Worm (Caenorhabditis elegans): ENCODE results near the gene T03G6.7.

DNA sequence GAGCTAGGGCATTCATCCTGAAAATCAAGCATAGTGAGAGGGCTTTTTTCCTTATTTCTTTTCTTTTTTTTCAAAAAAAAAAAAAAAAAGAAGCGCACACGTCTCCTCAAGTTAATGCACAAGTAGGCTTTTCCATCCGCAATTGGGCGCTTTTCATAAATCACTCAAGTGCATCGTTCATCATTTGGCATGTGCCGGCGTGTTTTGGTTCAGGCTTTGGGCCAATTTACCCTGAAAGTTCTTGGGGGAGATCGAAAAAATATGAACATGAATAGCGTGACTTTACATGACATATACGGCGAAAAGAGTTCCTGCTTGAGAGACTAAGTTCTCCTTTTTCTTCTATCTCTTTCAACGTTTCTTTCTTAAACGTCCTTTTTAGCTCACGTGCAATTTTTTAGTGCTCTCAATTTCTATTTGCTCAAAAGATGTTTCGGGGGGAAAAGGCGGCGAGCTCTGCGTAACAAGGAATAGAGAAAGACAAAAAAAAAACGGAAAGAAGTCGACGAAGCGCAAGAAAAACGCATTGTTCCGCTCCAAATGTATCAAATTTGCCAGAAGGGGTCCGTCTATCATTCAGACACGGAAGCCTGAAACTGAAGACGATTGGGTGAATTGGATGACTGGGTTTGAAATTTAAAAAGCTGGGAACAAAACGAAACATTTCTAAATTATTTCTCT lies 7.3 kb downstream of the T03G6.7 start:
- TF ChIP-seq nhr-11 (tag; optimal IDR thresholded peaks at IDR 0.05) (no peak), ceh-19 (GFP tag; optimal IDR thresholded peaks at IDR 0.05) (no peak), pqm-1 (tag; optimal IDR thresholded peaks at IDR 0.05) (no peak), tbx-7 (tag; optimal IDR thresholded peaks at IDR 0.05) (no peak), pha-2 (tag; optimal IDR thresholded peaks at IDR 0.05) (no peak), ceh-31 (tag; optimal IDR thresholded peaks at IDR 0.05) (no peak), elt-2 (tag; optimal IDR thresholded peaks at IDR 0.05) (no peak), dve-1 (tag; optimal IDR thresholded peaks at IDR 0.05) (no peak)

Measured in whole organism, late embryonic.